Fruit fly (Drosophila melanogaster) whole organism, wandering third instar larva: ENCODE measurements around the gene Sfp33A3.

ENCODE experiments used
- CG32264 ChIP-seq: fragments of 200-800 bp; sonication (Bioruptor generic); optimal IDR thresholded peaks from 2 replicates; lab custom pipeline; 2016; ENCODE audit warnings: missing biosample characterization, missing genetic modification characterization
- GATAd ChIP-seq: sonication (Bioruptor generic); optimal IDR thresholded peaks from 2 replicates; lab custom pipeline; 2016; ENCODE audit warnings: missing biosample characterization, missing genetic modification characterization
- Hnf4 ChIP-seq: fragments of 200-800 bp; sonication (Bioruptor generic); optimal IDR thresholded peaks from 2 replicates; lab custom pipeline; 2016; ENCODE audit warnings: missing biosample characterization, mild to moderate bottlenecking, missing genetic modification characterization
- Hr78 ChIP-seq: fragments of >200 bp; optimal IDR thresholded peaks from 2 replicates; lab custom pipeline; 2017; ENCODE audit warnings: missing biosample characterization, missing genetic modification characterization
- Jra ChIP-seq: sonication (Bioruptor generic); optimal IDR thresholded peaks from 2 replicates; lab custom pipeline; 2016; ENCODE audit warnings: missing biosample characterization, missing genetic modification characterization
- br ChIP-seq: fragments of 200-800 bp; sonication (Bioruptor generic); optimal IDR thresholded peaks from 2 replicates; lab custom pipeline; 2016; ENCODE audit warnings: missing biosample characterization, missing genetic modification characterization
- ey ChIP-seq: fragments of 200-800 bp; sonication (Bioruptor generic); optimal IDR thresholded peaks from 2 replicates; lab custom pipeline; 2016; ENCODE audit warnings: missing biosample characterization, missing genetic modification characterization
- jim ChIP-seq: fragments of 175-275, 200-325 bp; sonication (Bioruptor generic); optimal IDR thresholded peaks from 2 replicates; lab custom pipeline; 2016; ENCODE audit warnings: missing biosample characterization, mild to moderate bottlenecking, missing genetic modification characterization
- lola ChIP-seq: fragments of >200 bp; optimal IDR thresholded peaks from 2 replicates; lab custom pipeline; 2017; ENCODE audit warnings: missing biosample characterization, missing genetic modification characterization
- pan ChIP-seq: fragments of >200 bp; optimal IDR thresholded peaks from 2 replicates; lab custom pipeline; 2017
- psq ChIP-seq: fragments of 200-800 bp; sonication (Bioruptor generic); optimal IDR thresholded peaks from 3 replicates; lab custom pipeline; 2017; ENCODE audit warnings: missing biosample characterization, mild to moderate bottlenecking, missing genetic modification characterization, moderate library complexity

dm6 chr2L:11804228-11805044 lies 35.3 kb upstream of the Sfp33A3 start:
- TF ChIP-seq CG32264 (GFP tag; lab: Kevin White, UChicago) (no peak), Hnf4 (GFP tag; lab: Kevin White, UChicago) (no peak), Jra (no peak), ey (no peak), br (GFP tag; lab: Kevin White, UChicago) (no peak), GATAd (no peak), Hr78 (GFP tag; lab: Kevin White, UChicago) (no peak), psq (GFP tag; lab: Kevin White, UChicago) (peak; percentile 70), pan (lab: Kevin White, UChicago) (no peak), jim (no peak), lola (GFP tag; lab: Kevin White, UChicago) (no peak)
